Worm (Caenorhabditis elegans) whole organism, dauer: Measurements from ENCODE around the gene scl-11.

Experiments used
- unc-62 ChIP-seq: sonication (generic microtip); optimal IDR thresholded peaks from 2 replicates; lab custom pipeline; 2017; ENCODE audit warnings: missing biosample characterization, missing genetic modification reagents, missing genetic modification characterization

Gene scl-11

DNA sequence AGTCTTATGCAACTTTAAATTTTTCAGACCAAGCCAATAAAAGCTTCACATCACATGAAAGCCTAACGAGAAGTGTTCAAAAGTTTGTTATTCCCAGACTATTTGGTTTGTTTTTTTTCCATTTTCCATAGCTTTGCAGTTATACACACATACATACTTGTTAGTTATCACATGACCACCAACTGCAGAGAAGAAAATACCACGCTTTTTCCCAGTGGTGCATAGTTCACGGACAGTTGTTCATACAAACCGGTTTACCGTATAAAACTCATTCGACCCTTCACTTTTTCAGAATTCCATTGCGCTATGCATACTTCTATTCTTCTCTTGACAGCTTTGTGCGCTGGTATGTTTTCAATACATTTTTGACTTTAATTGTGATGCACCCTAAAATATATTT lies 12.5 kb downstream of the scl-11 start, which contains the start of gene scl-5:
Gene scl-5 (plus strand): TSS at position 301 of the 400 bp plus-strand sequence.
- no peak for TF ChIP-seq unc-62

DNA sequence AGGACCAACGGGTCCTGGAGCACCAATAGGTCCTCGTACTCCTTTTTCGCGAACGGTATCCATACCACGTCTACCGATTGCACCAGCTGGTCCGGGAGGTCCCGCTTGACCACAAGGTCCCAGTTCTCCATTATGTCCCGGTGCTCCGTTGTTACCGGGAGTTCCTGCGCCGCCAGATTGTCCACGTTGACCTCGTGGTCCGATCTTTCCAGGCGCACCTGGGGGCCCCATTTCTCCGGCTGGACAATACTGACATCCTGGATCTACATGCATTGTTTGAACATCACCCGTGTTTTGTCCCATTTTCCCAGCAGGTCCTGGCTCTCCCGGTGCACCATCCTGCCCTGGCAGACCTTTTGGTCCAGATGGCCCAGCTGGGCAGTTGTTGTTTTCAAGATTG lies 14.9 kb downstream of the scl-11 start:
- TF ChIP-seq unc-62: no peak

DNA sequence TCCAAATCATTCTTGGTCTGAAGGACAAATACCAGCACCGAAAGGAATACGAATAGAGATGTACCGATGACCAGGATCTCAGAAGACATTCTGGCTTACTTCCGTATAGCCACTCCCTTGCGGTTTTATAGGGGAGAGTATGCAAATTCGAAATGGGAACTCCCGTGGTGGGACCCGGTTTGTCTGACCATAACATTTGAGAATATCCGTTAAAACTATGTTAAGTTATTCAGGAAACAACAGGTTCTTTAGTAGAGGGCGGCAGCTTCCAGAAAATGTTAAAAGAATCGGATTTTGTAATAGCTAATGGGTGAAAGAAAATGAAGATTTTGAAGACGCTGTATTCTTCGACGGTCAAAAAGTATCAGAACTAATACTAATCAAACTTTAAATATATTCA lies 16.0 kb downstream of the scl-11 start, which contains the start of gene col-131:
Gene col-131 (minus strand): TSS at position 101 of the 400 bp plus-strand sequence.
- no peak for TF ChIP-seq unc-62

DNA sequence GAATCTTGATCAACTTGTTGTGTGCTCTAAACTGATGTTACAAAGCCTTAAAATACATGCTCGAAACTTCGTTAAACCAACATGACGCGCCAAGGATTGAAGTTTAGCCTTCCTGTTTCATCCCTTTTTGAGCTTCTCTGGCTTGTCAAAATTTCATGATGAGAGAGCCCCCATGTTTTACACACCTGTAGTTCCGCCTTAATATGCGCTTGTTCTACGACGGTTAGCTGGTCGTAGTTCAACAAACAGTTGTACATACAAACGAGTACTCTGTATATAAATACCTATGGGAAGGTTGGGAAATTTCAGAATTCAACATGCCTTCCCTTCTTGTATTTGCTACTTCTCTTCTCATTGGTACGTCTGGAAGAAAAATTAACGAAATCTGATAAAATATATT lies 17.3 kb downstream of the scl-11 start, which contains the start of gene scl-6:
Gene scl-6 (plus strand): TSS at position 301 of the 400 bp plus-strand sequence.
- no peak for TF ChIP-seq unc-62

DNA sequence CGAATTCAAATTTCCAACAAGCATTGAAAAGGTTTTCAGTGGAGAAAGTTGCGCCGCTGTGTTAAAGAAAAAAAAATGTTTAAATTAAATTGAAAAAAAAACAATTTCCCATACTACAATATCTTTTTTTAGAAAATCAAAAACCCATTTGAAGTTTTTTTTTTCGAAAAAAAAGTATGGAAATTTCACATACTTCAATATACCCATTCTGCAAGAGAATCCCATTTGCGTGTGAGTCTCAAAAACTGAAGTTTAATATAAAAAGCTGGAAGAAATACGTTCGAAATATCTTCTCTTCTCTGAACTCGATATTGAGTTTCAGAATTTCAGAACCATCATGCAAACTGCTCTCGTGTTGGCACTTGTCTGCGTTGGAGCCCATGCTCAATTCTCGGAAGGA lies 19.0 kb downstream of the scl-11 start, which contains the start of gene scl-7:
Gene scl-7 (plus strand): TSS at position 301 of the 400 bp plus-strand sequence.
- no peak for TF ChIP-seq unc-62

DNA sequence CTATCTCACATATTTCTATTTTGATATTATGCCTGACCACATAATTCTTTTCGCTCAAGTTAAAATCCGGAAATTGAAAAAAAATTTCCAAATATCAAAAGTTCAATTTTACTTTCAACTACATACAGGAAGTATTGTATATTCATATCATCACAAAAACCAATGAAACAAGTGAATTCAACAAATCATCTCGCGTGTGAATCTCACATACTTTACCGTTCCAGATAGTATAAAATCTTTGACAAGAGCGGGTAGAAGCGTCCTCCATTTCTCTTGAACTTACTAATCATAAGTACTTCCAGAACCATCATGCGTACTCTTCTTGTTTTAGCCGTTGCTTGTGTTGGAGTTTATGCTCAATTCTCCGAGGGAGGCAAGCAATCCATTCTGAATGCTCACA lies 20.3 kb downstream of the scl-11 start, which contains the start of gene scl-8:
Gene scl-8 (plus strand): TSS at position 301 of the 400 bp plus-strand sequence.
- TF ChIP-seq unc-62: no peak

DNA sequence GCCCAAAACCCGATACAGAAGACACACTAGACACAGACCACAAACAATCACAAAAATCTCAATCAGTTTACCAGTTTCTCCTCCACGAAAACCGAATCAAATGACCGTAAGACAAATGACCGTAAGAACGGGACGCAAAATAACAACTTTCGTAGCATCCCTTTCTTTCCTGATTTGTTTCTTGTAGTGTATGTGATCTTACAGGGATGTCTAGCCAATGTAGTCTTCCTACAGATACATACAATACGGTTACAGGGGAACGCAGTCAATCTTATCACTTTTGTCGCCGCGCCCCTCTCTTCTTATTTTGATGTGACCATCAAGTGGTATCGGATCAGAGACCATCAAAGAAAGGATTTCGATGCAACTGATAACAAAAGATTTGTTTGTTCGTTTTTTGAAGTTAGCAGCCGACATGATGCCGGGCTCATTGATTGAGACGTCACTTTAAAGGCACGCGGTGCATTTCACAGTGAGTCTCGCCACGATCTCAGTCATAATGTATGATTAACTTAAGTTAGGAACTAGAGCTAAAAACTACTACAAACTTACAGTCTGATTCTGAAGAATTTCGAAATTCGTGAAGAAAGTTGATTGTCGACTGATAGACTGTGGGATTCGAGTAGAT lies 24.6 kb downstream of the scl-11 start:
- no peak for TF ChIP-seq unc-62

DNA sequence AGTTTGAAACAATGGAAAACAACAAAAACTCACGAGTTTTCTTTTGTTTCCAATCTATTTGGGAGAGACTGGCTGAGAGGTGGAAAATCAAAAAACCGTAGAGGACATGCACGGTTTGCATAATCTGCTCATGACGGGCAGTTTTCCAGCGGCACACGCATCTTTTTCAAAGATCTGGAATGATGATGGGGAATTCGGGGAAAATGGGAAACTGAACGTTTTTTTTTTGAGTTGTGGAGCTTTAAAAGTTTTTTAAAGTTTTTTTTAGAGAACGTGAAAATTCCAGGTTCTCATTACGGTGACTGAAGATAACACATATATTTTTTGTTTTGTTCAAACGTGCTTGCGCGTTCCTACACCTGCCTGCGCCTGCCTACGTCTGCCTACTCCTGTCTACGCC lies 25.4 kb downstream of the scl-11 start, which contains the start of gene C39E9.7:
Gene C39E9.7 (minus strand): TSS at position 101 of the 400 bp plus-strand sequence.
- TF ChIP-seq unc-62: no peak

DNA sequence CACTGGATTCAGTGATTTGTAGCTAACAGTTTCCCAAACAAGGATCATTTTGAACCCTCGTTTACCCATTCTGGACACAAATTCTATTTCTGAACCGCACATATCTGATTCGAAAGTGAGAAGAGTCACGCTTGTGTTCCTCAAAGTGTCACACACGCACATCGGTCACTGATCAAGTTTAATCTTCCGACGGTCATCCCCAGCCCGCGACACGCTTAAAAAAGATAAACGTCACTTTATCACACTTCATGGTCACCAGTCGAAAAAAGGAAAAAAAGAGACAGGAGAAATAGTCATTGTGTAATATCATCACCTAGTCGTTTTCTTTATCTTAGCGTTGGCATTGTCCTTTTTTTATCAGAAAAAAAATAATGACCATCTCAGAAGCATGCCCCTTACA lies 26.5 kb downstream of the scl-11 start:
- no peak for TF ChIP-seq unc-62

DNA sequence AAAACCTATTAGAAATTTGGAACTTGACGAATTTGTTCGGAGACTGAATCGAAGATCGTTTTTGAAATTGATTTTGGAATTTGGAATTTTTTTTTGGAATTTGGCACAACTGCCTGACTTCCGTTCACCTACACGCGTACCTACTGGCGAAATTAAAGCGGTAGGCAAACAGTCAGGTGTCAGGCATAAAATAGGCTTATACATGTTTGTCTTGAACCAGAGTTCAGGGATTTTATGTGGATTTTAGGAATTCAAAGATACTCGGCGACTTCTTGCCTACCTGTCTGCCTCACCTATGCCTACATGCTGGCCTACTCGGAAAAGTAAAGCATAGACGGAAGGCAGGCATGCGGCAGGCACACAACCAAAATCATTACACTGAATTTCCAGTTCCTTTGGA lies 27.2 kb downstream of the scl-11 start:
- no peak for TF ChIP-seq unc-62

DNA sequence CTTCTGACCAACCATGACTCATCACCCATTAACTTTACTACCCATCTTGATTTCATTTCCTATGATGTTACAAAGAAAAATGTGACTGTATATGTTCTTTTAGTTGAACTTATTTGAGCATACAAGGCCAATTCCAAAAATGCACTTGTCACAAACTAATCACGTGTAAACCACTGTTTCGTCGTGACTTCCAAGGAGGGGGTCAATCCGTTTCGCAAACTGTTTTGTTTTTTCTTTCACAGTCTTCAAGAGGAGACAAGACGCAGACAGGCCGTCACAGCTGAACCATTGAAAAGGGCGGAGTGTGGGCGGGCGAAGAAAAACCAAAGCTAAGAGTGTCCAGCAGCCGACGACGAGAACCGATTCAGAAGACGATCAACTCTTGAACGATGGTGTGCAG lies 27.9 kb downstream of the scl-11 start, which contains the start of gene C39E9.8:
Gene C39E9.8 (plus strand): TSS at position 328 of the 400 bp plus-strand sequence.
- no peak for TF ChIP-seq unc-62

DNA sequence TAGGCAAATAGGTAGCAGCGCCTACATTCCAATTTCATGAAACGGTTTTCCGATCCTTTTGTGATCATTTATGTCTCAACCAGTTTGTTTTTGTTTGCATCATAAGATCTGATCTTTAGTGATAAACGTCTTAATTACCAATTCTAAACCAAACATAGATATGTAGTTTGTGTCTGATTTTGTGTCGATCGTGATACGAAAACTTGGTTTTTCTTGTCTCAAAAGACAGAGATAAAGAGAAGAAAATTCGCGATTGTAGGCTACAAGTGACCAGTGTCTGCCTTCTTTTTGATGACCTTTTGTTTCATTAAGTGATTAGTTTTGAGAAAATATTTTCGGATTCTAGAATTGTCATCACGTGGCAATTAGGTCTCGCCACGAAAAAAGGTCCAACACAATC lies 29.0 kb downstream of the scl-11 start:
- no peak for TF ChIP-seq unc-62

DNA sequence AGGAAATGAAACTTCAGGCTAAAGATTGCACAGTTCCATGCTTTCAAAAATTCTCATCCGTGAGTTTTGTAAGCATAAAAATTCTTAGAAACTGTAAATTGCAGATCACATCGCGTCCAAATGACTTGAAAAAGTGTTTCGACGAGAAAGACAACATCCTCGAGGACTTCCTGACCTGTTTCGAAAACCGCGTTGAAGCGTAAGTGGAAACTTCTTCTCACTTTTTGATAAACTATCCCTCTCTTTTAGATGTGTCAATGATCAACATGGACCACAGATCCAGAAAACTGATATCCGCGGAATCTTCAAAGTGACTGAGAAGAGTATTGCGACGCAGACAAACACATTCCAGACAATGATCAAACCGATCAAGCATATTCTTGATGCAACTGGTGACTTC lies 29.7 kb downstream of the scl-11 start:
- no peak for TF ChIP-seq unc-62

DNA sequence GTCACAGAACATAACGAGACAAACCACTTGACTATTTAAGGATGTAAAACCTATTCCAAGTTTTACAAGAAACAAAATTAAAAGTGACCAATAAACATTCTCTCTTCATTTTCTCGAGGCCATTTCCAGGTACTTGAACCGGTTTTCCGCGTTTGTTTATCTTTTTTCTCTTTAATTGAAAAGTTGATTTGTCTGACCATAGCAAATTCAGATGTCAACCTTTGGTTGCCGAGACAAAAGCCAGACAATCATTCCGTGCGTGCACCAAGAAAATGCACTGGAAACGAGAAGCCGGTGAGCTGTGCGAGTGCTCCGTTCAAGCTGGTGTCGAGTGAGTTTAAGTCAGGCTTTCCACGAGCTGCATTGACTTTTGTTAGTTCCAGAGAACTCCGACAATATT lies 30.9 kb downstream of the scl-11 start:
- TF ChIP-seq unc-62: no peak

DNA sequence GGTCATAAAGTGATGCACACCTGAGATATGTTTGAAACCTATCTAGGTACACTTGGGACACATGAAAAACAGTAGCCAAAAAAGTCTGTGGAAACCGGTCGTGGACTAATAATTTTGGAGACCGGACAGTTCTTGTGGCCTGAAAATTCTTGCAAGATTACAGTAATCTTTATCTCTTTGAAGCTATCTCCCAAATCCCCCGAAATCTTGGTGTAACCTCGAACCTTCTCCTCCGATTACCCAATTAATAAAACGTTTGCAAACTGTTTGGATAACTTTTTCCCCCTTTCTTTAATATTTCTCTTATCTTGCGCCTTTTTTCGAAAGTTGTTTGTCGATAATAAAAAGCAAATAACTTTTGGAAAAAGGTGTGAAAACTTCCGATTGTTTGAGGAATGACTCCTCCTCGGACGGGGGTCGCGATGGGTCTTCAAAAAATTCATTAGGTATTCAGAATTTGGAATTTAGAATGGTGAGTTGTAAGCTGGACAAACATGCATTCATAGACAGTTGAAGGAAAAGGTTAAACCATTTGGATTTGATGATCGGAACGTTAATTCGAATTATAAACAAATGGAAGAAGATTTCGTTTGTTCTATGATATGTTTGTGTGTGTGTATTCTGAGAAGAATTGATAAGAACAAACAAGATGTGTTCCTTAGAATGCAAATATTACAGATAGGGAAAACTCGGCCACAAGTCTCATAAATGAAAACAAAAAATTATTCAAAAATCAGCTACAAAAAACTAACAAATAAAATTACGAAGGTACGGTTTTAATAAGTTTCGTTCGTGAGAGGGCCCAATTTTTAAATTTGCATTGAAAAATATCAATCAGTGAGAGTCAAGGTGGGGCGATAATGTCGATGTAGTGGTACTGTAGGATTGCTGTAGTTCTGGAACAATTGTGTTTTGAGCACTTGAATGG lies 31.9 kb downstream of the scl-11 start:
- no peak for TF ChIP-seq unc-62

DNA sequence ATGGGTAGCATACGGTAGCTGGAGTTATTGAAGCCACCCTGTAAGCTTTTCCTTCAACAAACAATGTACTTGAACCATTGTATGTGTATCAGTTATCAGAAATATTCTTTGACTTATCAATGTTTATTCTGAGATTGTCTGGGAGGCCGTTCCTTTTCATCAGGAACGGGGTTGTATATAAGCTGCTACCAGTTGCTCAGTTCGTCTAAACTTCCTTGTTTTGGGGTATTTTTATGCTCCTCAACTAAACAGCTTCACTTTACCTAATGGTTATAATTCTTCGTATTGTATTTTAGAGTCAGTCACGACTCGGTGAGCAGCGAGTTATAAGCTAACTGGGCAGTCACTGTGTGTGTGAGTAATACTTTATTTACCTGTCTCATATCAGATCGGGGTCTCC lies 34.5 kb downstream of the scl-11 start:
- TF ChIP-seq unc-62: no peak

DNA sequence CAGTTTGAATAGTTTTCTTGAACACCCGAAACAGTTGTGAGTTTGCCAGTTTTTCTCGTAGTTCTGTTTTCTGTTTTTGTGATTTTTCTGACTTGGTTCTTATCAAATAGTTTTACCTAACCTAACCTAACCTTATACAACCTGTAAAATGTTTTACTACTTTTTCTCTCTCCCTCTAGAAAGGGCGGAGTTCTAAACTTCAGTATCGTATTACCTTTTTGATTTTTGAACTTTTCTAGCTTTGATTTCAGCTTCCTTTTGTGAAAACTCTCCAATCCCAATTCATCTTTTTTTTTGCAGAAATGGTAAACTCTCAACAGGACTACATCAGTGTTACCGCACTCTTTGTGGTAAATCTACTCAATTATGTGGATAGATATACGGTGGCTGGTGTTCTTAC lies 35.5 kb downstream of the scl-11 start, which contains the start of gene spin-2:
Gene spin-2 (plus strand): TSS at position 301 of the 400 bp plus-strand sequence.
- TF ChIP-seq unc-62: no peak
